Worm (Caenorhabditis elegans): ENCODE measurements around the gene R155.5.

Gene R155.5

DNA sequence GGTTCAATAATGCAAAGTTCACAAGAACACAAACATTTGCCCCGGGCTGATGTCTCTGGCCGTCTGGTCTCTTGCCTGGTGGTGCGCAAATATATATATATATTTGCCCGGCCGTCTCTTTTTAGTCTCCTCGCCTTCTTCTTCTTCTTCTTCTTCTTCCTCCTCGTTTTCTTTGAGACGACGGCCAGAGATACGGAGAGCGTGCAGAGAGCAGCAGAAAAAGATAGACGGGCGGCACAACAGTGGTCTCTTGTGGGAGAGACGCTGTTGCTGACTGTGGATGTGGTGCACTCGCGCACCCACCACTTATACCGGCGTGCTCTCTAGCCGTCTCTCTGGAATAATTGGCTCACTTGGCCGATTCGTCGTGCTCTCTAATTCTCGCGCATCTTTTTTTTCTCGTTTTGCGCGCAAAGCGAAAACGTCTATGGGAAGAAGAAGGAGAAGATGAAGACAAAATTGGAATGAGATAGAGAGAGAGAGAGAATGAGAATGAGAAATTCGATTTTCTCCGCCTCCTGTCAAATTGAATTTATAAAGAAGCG is 49.1 kb downstream of the R155.5 start (continued):
- TF ChIP-seq sma-3 (GFP tag; optimal IDR thresholded peaks at IDR 0.05) (peak; percentile 98), fos-1 (tag; optimal IDR thresholded peaks at IDR 0.05) (peak; percentile 82), nhr-10 (tag; optimal IDR thresholded peaks at IDR 0.05) (peak; percentile 73), unc-39 (tag; optimal IDR thresholded peaks at IDR 0.05) (no peak)

Measured in whole organism, L2 larva.